Fruit fly (Drosophila melanogaster) whole organism, embryonic: ENCODE measurements around the gene Sgt1.

ENCODE experiments used
- Bteb2 ChIP-seq: fragments of 200-800 bp; sonication (Bioruptor generic); optimal IDR thresholded peaks from 2 replicates; lab custom pipeline; 2016; ENCODE audit warnings: missing biosample characterization, missing genetic modification characterization
- CG11093 ChIP-seq: fragments of 200-800 bp; sonication (Bioruptor generic); IDR thresholded peaks from 3 replicates; pipeline ENCODE4 v1.3.6; 2022; ENCODE audit warnings: missing biosample characterization, missing genetic modification characterization
- CG11456 ChIP-seq: fragments of 200-800 bp; sonication (Bioruptor generic); IDR thresholded peaks from 3 replicates; pipeline ENCODE4 v1.3.6; 2022; ENCODE audit warnings: missing biosample characterization, missing genetic modification characterization
- CG11560 ChIP-seq: fragments of 200-800 bp; sonication (Bioruptor generic); IDR thresholded peaks from 3 replicates; pipeline ENCODE4 v1.3.6; 2022; ENCODE audit warnings: missing biosample characterization, missing genetic modification characterization
- CG13287 ChIP-seq: fragments of 200-800 bp; sonication (Bioruptor generic); IDR thresholded peaks from 2 replicates; pipeline ENCODE4 v1.3.6; 2022; ENCODE audit warnings: missing biosample characterization, missing genetic modification characterization; ENCODE audit not compliant: partially characterized antibody
- CG15479 ChIP-seq: fragments of 200-800 bp; sonication (Bioruptor generic); optimal IDR thresholded peaks from 3 replicates; lab custom pipeline; 2019; ENCODE audit warnings: missing biosample characterization, mild to moderate bottlenecking, missing genetic modification characterization, moderate library complexity
- CG17829 ChIP-seq: fragments of 200-800 bp; optimal IDR thresholded peaks from 2 replicates; lab custom pipeline; 2019; ENCODE audit warnings: missing biosample characterization, mild to moderate bottlenecking, missing genetic modification characterization, moderate library complexity
- CG17912 ChIP-seq: fragments of 200-800 bp; sonication (Bioruptor generic); optimal IDR thresholded peaks from 2 replicates; lab custom pipeline; 2018; ENCODE audit warnings: missing biosample characterization, mild to moderate bottlenecking, missing genetic modification characterization
- CG18262 ChIP-seq: fragments of 200-800 bp; optimal IDR thresholded peaks from 3 replicates; lab custom pipeline; 2019; ENCODE audit warnings: missing biosample characterization, mild to moderate bottlenecking, missing genetic modification characterization, moderate library complexity
- CG18619 ChIP-seq: fragments of 200-800 bp; sonication (Bioruptor generic); optimal IDR thresholded peaks from 3 replicates; lab custom pipeline; 2017; ENCODE audit warnings: missing biosample characterization, mild to moderate bottlenecking, missing genetic modification characterization
- CG2120 ChIP-seq: fragments of 200-800 bp; sonication (Bioruptor generic); optimal IDR thresholded peaks from 3 replicates; lab custom pipeline; 2016; ENCODE audit warnings: missing biosample characterization, missing genetic modification characterization
- CG2889 ChIP-seq: fragments of 200-800 bp; sonication (Bioruptor generic); IDR thresholded peaks from 3 replicates; pipeline ENCODE4 v1.3.6; 2022; ENCODE audit warnings: missing biosample characterization, missing genetic modification characterization
- CG31441 ChIP-seq: fragments of 200-800 bp; sonication (Bioruptor generic); IDR thresholded peaks from 2 replicates; pipeline ENCODE4 v1.3.6; 2022; ENCODE audit warnings: missing biosample characterization, missing genetic modification characterization
- CG34376 ChIP-seq: fragments of 200-800 bp; sonication (Bioruptor generic); optimal IDR thresholded peaks from 2 replicates; lab custom pipeline; 2018; ENCODE audit warnings: missing biosample characterization, mild to moderate bottlenecking, missing genetic modification characterization
- CG43689 ChIP-seq: fragments of 200-800 bp; sonication (Bioruptor generic); IDR thresholded peaks from 2 replicates; pipeline ENCODE4 v1.3.6; 2022; ENCODE audit warnings: missing biosample characterization, missing genetic modification characterization
- CG6175 ChIP-seq: fragments of 200-800 bp; sonication (Bioruptor generic); IDR thresholded peaks from 3 replicates; pipeline ENCODE4 v1.3.6; 2022; ENCODE audit warnings: missing biosample characterization, missing genetic modification characterization
- CG6791 ChIP-seq: fragments of 200-800 bp; sonication (Bioruptor generic); IDR thresholded peaks from 3 replicates; pipeline ENCODE4 v1.3.6; 2022; ENCODE audit warnings: missing biosample characterization, missing genetic modification characterization; ENCODE audit not compliant: partially characterized antibody
- CG8089 ChIP-seq: fragments of 200-800 bp; sonication (Bioruptor generic); optimal IDR thresholded peaks from 3 replicates; lab custom pipeline; 2016; ENCODE audit warnings: missing biosample characterization, missing genetic modification characterization
- D ChIP-seq, 2 experiments: fragments of 200-800 bp in 1 of 2; fragments of >200 bp in 1 of 2; sonication (Bioruptor generic) in 1 of 2; optimal IDR thresholded peaks; 2 replicates in 1 of 2; 3 replicates in 1 of 2; lab custom pipeline; 2017; ENCODE audit warnings: mild to moderate bottlenecking in 1 of 2, missing biosample characterization in 1 of 2, missing genetic modification characterization in 1 of 2, missing genetic modification reagents in 1 of 2
- Doc2 ChIP-seq: fragments of 200-800 bp; sonication (Bioruptor generic); IDR thresholded peaks from 2 replicates; pipeline ENCODE4 v1.3.6; 2022; ENCODE audit warnings: missing biosample characterization, missing genetic modification characterization
- ERR ChIP-seq: fragments of 200-800 bp; sonication (Bioruptor generic); optimal IDR thresholded peaks from 2 replicates; lab custom pipeline; 2016; ENCODE audit warnings: missing biosample characterization, missing genetic modification characterization
- Fer1 ChIP-seq: fragments of 200-800 bp; sonication (Bioruptor generic); optimal IDR thresholded peaks from 2 replicates; lab custom pipeline; 2017; ENCODE audit warnings: missing biosample characterization, mild to moderate bottlenecking, missing genetic modification characterization
- Fer2 ChIP-seq: fragments of 200-800 bp; sonication (Bioruptor generic); optimal IDR thresholded peaks from 2 replicates; lab custom pipeline; 2018; ENCODE audit warnings: missing biosample characterization, mild to moderate bottlenecking, missing genetic modification characterization, moderate library complexity
- H15 ChIP-seq: fragments of 200-800 bp; sonication (Bioruptor generic); IDR thresholded peaks from 3 replicates; pipeline ENCODE4 v1.3.6; 2022; ENCODE audit warnings: missing biosample characterization, missing genetic modification characterization
- MESR4 ChIP-seq: fragments of 200-800 bp; sonication (Bioruptor generic); optimal IDR thresholded peaks from 2 replicates; lab custom pipeline; 2018; ENCODE audit warnings: missing biosample characterization, mild to moderate bottlenecking, missing genetic modification characterization, moderate library complexity
- PHDP ChIP-seq: fragments of 200-800 bp; sonication (Bioruptor generic); optimal IDR thresholded peaks from 3 replicates; lab custom pipeline; 2018; ENCODE audit warnings: missing biosample characterization, mild to moderate bottlenecking, missing genetic modification characterization, moderate library complexity
- abd-A ChIP-seq: fragments of 200-800 bp; sonication (Bioruptor generic); optimal IDR thresholded peaks from 3 replicates; lab custom pipeline; 2019; ENCODE audit warnings: missing biosample characterization, mild to moderate bottlenecking, missing genetic modification characterization, moderate library complexity
- ac ChIP-seq: fragments of 200-800 bp; sonication (Bioruptor generic); optimal IDR thresholded peaks from 3 replicates; lab custom pipeline; 2017; ENCODE audit warnings: missing biosample characterization, mild to moderate bottlenecking, missing genetic modification characterization
- ap ChIP-seq: fragments of 200-800 bp; sonication (Bioruptor generic); IDR thresholded peaks from 2 replicates; pipeline ENCODE4 v1.3.6; 2022; ENCODE audit warnings: missing biosample characterization, missing genetic modification characterization
- bowl ChIP-seq: fragments of 200-800 bp; sonication (Bioruptor generic); IDR thresholded peaks from 2 replicates; pipeline ENCODE4 v1.3.6; 2022; ENCODE audit warnings: missing biosample characterization, missing genetic modification characterization
- cg ChIP-seq: fragments of 200-800 bp; sonication (Bioruptor generic); optimal IDR thresholded peaks from 3 replicates; lab custom pipeline; 2019; ENCODE audit warnings: missing biosample characterization, mild to moderate bottlenecking, missing genetic modification characterization, moderate library complexity
- chn ChIP-seq: fragments of 200-800 bp; sonication (Bioruptor generic); optimal IDR thresholded peaks from 2 replicates; lab custom pipeline; 2016; ENCODE audit warnings: missing biosample characterization, missing genetic modification characterization
- corto ChIP-seq: fragments of 200-800 bp; sonication (Bioruptor generic); optimal IDR thresholded peaks from 2 replicates; lab custom pipeline; 2016; ENCODE audit warnings: missing biosample characterization, mild to moderate bottlenecking, missing genetic modification characterization, moderate library complexity
- dimm ChIP-seq: fragments of 200-800 bp; sonication (Bioruptor generic); IDR thresholded peaks from 2 replicates; pipeline ENCODE4 v1.3.6; 2022; ENCODE audit warnings: missing biosample characterization, missing genetic modification characterization
- ems ChIP-seq: fragments of 200-800 bp; sonication (Bioruptor generic); optimal IDR thresholded peaks from 3 replicates; lab custom pipeline; 2016; ENCODE audit warnings: missing biosample characterization, missing genetic modification characterization
- fd64A ChIP-seq: fragments of 200-800 bp; sonication (Bioruptor generic); optimal IDR thresholded peaks from 3 replicates; lab custom pipeline; 2018; ENCODE audit warnings: missing biosample characterization, mild to moderate bottlenecking, missing genetic modification characterization
- fu2 ChIP-seq: fragments of 200-800 bp; sonication (Bioruptor generic); optimal IDR thresholded peaks from 2 replicates; lab custom pipeline; 2016; ENCODE audit warnings: missing biosample characterization, missing genetic modification characterization
- insv ChIP-seq, 2 experiments: fragments of 200-800 bp; sonication (Bioruptor generic); optimal IDR thresholded peaks; 3 replicates each; lab custom pipeline; 2016 to 2018; ENCODE audit warnings: missing biosample characterization in 2 of 2, missing genetic modification characterization in 2 of 2
- inv ChIP-seq: fragments of 200-800 bp; sonication (Bioruptor generic); IDR thresholded peaks from 2 replicates; pipeline ENCODE4 v1.3.6; 2022; ENCODE audit warnings: missing biosample characterization, missing genetic modification characterization; ENCODE audit not compliant: partially characterized antibody
- lab ChIP-seq: fragments of 200-800 bp; sonication (Bioruptor generic); optimal IDR thresholded peaks from 3 replicates; lab custom pipeline; 2017; ENCODE audit warnings: missing biosample characterization, missing genetic modification characterization, mild to moderate bottlenecking, moderate library complexity, missing genetic modification reagents
- lmd ChIP-seq: fragments of 200-800 bp; sonication (Bioruptor generic); IDR thresholded peaks from 2 replicates; pipeline ENCODE4 v1.3.6; 2022; ENCODE audit warnings: missing biosample characterization, missing genetic modification characterization
- nerfin-2 ChIP-seq: fragments of 200-800 bp; sonication (Bioruptor generic); IDR thresholded peaks from 2 replicates; pipeline ENCODE4 v1.3.6; 2022; ENCODE audit warnings: missing biosample characterization, missing genetic modification characterization; ENCODE audit not compliant: partially characterized antibody
- shn ChIP-seq: fragments of 200-800 bp; sonication (Bioruptor generic); optimal IDR thresholded peaks from 3 replicates; lab custom pipeline; 2016; ENCODE audit warnings: missing biosample characterization, missing genetic modification characterization
- sima ChIP-seq: fragments of 200-800 bp; sonication (Bioruptor generic); optimal IDR thresholded peaks from 2 replicates; lab custom pipeline; 2016; ENCODE audit warnings: missing biosample characterization, missing genetic modification characterization
- so ChIP-seq: fragments of 200-800 bp; sonication (Bioruptor generic); IDR thresholded peaks from 3 replicates; pipeline ENCODE4 v1.3.6; 2022; ENCODE audit warnings: missing biosample characterization, missing genetic modification characterization
- tgo ChIP-seq: fragments of 200-800 bp; sonication (Bioruptor generic); IDR thresholded peaks from 3 replicates; pipeline ENCODE4 v1.3.6; 2022; ENCODE audit warnings: missing biosample characterization, missing genetic modification characterization
- wek ChIP-seq: fragments of 200-800 bp; sonication (Bioruptor generic); optimal IDR thresholded peaks from 3 replicates; lab custom pipeline; 2018; ENCODE audit warnings: missing biosample characterization, mild to moderate bottlenecking, missing genetic modification characterization, moderate library complexity
- z ChIP-seq: fragments of 200-800 bp; sonication (Bioruptor generic); IDR thresholded peaks from 3 replicates; pipeline ENCODE4 v1.3.6; 2022; ENCODE audit warnings: missing biosample characterization, missing genetic modification characterization

Sgt1 gene

DNA sequence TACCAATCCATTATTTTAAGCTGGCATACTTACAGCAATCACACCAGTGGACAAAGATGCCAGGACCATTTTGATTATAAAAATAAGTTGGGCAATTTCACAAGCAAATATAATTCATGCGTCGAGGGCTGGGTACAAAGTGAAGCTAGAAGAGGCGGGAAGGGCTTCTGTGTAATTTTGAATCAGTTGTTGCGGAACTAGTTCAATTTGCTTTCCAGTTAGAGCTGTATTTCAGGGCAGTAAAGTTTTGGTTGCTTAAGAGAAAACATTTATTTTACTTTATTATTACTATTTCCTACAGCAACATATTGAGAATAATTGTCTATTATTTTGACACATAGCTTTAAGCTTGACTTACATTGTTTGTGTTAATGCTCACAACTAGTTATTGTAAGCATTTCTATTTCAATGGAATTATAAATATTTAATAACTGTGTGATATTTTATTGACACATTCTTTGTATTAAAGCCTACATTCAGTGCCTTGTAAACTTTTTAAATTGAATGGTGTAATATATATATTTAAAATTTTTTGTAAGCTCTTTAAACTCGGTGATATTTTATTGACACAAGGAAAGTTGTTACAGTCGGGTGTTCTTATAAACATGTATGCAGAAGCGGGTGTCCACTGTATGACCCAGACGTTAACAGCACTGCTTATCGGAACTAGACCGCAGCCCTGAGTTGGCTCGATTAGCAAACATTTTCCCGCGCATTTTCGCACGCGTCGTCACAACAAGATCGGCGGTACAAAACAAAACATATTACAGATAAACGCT, 40.6 kb downstream of the Sgt1 start, which contains the start of the genes RPA1 and Mcm2 (continued):
- TF ChIP-seq CG8089 (GFP tag; lab: Kevin White, UChicago) (no peak), cg (GFP tag; lab: Kevin White, UChicago) (no peak), Fer2 (tag; lab: Kevin White, UChicago) (peak; percentile 58), CG13287 (peak; percentile 21; the same call in 1 of the 2 replicates), CG15479 (no peak), CG18262 (tag; lab: Kevin White, UChicago) (peak; percentile 84), CG34376 (no peak), CG17829 (tag; lab: Kevin White, UChicago) (peak; percentile 81), PHDP (no peak), MESR4 (peak; percentile 42), D (optimal IDR thresholded peaks at IDR 0.05; lab: Kevin White, UChicago) (no peak), D (GFP tag; optimal IDR thresholded peaks at IDR 0.05; lab: Kevin White, UChicago) (peak; percentile 70), ems (GFP tag; lab: Kevin White, UChicago) (no peak), CG2889 (GFP tag; lab: Robert Waterston, UW) (peak; percentile 73; the same call in 2 of the 3 replicates), dimm (GFP tag; lab: Robert Waterston, UW) (peak; percentile 38; the same call in 1 of the 2 replicates), lab (GFP tag; lab: Kevin White, UChicago) (no peak), lmd (GFP tag; lab: Robert Waterston, UW) (peak; percentile 82), CG11560 (tag; lab: Robert Waterston, UW) (peak; percentile 53; the same call in 1 of the 3 replicates), chn (GFP tag; lab: Kevin White, UChicago) (peak; percentile 68), Doc2 (GFP tag; lab: Robert Waterston, UW) (peak; percentile 34; the same call in 1 of the 2 replicates), CG6791 (GFP tag; lab: Robert Waterston, UW) (peak; percentile 43; the same call in 1 of the 3 replicates), H15 (peak; percentile 79; the same call in 2 of the 3 replicates), CG43689 (GFP tag; lab: Robert Waterston, UW) (no peak), CG11093 (0 out of 3 replicates have a peak, but pooled peaks have one; percentile 64), CG17912 (no peak), so (0 out of 3 replicates have a peak, but pooled peaks have one; percentile 45), CG11456 (GFP tag; lab: Robert Waterston, UW) (peak; percentile 91), bowl (GFP tag; lab: Robert Waterston, UW) (no peak), CG6175 (GFP tag; lab: Robert Waterston, UW) (peak; percentile 67; the same call in 2 of the 3 replicates), abd-A (tag; lab: Kevin White, UChicago) (no peak), wek (GFP tag; lab: Kevin White, UChicago) (no peak), inv (GFP tag; lab: Robert Waterston, UW) (no peak), ERR (GFP tag; lab: Kevin White, UChicago) (no peak), corto (GFP tag; lab: Kevin White, UChicago) (no peak), fd64A (GFP tag; lab: Kevin White, UChicago) (no peak), insv (GFP tag; optimal IDR thresholded peaks at IDR 0.05; lab: Kevin White, UChicago) (peak in 1 of 2 experiments; percentile 82), ac (no peak), nerfin-2 (GFP tag; lab: Robert Waterston, UW) (no peak), shn (GFP tag; lab: Kevin White, UChicago) (peak; percentile 34), CG31441 (GFP tag; lab: Robert Waterston, UW) (peak; percentile 88), z (GFP tag; lab: Robert Waterston, UW) (no peak), fu2 (peak; percentile 41), Fer1 (no peak), tgo (peak; percentile 83), ap (GFP tag; lab: Robert Waterston, UW) (peak; percentile 60), CG18619 (GFP tag; lab: Kevin White, UChicago) (peak; percentile 80), sima (GFP tag; lab: Kevin White, UChicago) (no peak), CG2120 (GFP tag; lab: Kevin White, UChicago) (peak; percentile 85), Bteb2 (no peak)
